Fruit fly (Drosophila melanogaster) whole organism: ENCODE measurements around the gene zf30C.

ENCODE experiments used
- CG8478 ChIP-seq: fragments of >200 bp; optimal IDR thresholded peaks from 2 replicates; lab custom pipeline; 2018; ENCODE audit warnings: inconsistent platforms
- Dll ChIP-seq: fragments of >200 bp; optimal IDR thresholded peaks from 2 replicates; lab custom pipeline; 2017
- EcR ChIP-seq, 2 experiments: fragments of >200 bp; optimal IDR thresholded peaks; 2 replicates each; lab custom pipeline; 2017; ENCODE audit warnings: missing biosample characterization in 2 of 2, missing genetic modification characterization in 2 of 2, missing genetic modification reagents in 2 of 2
- pan ChIP-seq: fragments of >200 bp; optimal IDR thresholded peaks from 2 replicates; lab custom pipeline; 2017
- psq ChIP-seq: fragments of >200 bp; optimal IDR thresholded peaks from 2 replicates; lab custom pipeline; 2017
- usp ChIP-seq: fragments of >200 bp; optimal IDR thresholded peaks from 2 replicates; lab custom pipeline; 2017; ENCODE audit warnings: missing biosample characterization, missing genetic modification characterization, mixed read lengths

Gene zf30C

dm6 chr2L:9777927-9778326 is 19.8 kb downstream of the zf30C start:
- no peak for TF ChIP-seq pan (lab: Kevin White, UChicago)

- TF ChIP-seq CG8478 (lab: Kevin White, UChicago) (no peak), usp (GFP tag; lab: Kevin White, UChicago) (no peak), EcR (GFP tag; optimal IDR thresholded peaks at IDR 0.05; lab: Kevin White, UChicago) (no peak), psq (lab: Kevin White, UChicago) (no peak), Dll (no peak), pan (lab: Kevin White, UChicago) (no peak)
Measured at dm6 chr2L:9778416-9778815, 20.3 kb downstream of the zf30C start.

- no peak for TF ChIP-seq CG8478 (lab: Kevin White, UChicago)
Measured at dm6 chr2L:9779147-9779546, 21.0 kb downstream of the zf30C start.

- TF ChIP-seq usp (GFP tag; lab: Kevin White, UChicago) (no peak), pan (lab: Kevin White, UChicago) (no peak), CG8478 (lab: Kevin White, UChicago) (no peak), psq (lab: Kevin White, UChicago) (no peak), Dll (no peak), EcR (GFP tag; optimal IDR thresholded peaks at IDR 0.05; lab: Kevin White, UChicago) (no peak)
Measured at dm6 chr2L:9779754-9780153, 21.6 kb downstream of the zf30C start.

dm6 chr2L:9782176-9782581 is 24.0 kb downstream of the zf30C start, which contains the start of gene IP3K1:
Gene IP3K1, plus strand, starts transcription at chr2L:9782384.
- TF ChIP-seq EcR (GFP tag; optimal IDR thresholded peaks at IDR 0.05; lab: Kevin White, UChicago) (peak in 1 of 2 experiments; percentile 81), Dll (no peak)

dm6 chr2L:9783130-9783529 is 25.0 kb downstream of the zf30C start:
- no peak for TF ChIP-seq usp (GFP tag; lab: Kevin White, UChicago)
- TF ChIP-seq Dll: no peak
- no peak for TF ChIP-seq EcR (GFP tag; optimal IDR thresholded peaks at IDR 0.05; lab: Kevin White, UChicago)
- TF ChIP-seq pan (lab: Kevin White, UChicago): no peak
- no peak for TF ChIP-seq psq (lab: Kevin White, UChicago)
- no peak for TF ChIP-seq CG8478 (lab: Kevin White, UChicago)

dm6 chr2L:9784468-9784867 is 26.3 kb downstream of the zf30C start:
- TF ChIP-seq EcR (GFP tag; optimal IDR thresholded peaks at IDR 0.05; lab: Kevin White, UChicago) (no peak), psq (lab: Kevin White, UChicago) (no peak), Dll (no peak), usp (GFP tag; lab: Kevin White, UChicago) (no peak), CG8478 (lab: Kevin White, UChicago) (no peak), pan (lab: Kevin White, UChicago) (no peak)

- TF ChIP-seq EcR (GFP tag; optimal IDR thresholded peaks at IDR 0.05; lab: Kevin White, UChicago) (peak in 1 of 2 experiments; percentile 14), psq (lab: Kevin White, UChicago) (no peak)
Measured at dm6 chr2L:9785917-9786432, 27.8 kb downstream of the zf30C start.

dm6 chr2L:9790535-9790992 is 32.4 kb downstream of the zf30C start, which contains the start of gene CG4036:
Gene CG4036, plus strand, starts transcription at chr2L:9790882.
- TF ChIP-seq EcR (GFP tag; optimal IDR thresholded peaks at IDR 0.05; lab: Kevin White, UChicago) (no peak), CG8478 (lab: Kevin White, UChicago) (no peak), psq (lab: Kevin White, UChicago) (no peak), usp (GFP tag; lab: Kevin White, UChicago) (no peak), pan (lab: Kevin White, UChicago) (no peak), Dll (no peak)

- TF ChIP-seq EcR (GFP tag; optimal IDR thresholded peaks at IDR 0.05; lab: Kevin White, UChicago) (no peak), CG8478 (lab: Kevin White, UChicago) (no peak), usp (GFP tag; lab: Kevin White, UChicago) (no peak), Dll (no peak), psq (lab: Kevin White, UChicago) (no peak), pan (lab: Kevin White, UChicago) (no peak)
Measured at dm6 chr2L:9792945-9793344, 34.8 kb downstream of the zf30C start, which contains the start of gene CG13123. Gene CG13123, minus strand, starts transcription at chr2L:9793107.
